Worm (Caenorhabditis elegans): ENCODE data around the gene nduf-9.

ce11 chrIII:3224102-3224501, 24.3 kb downstream of the nduf-9 start:
- TF ChIP-seq gmeb-1 (tag; optimal IDR thresholded peaks at IDR 0.05) (no peak), aly-2 (tag; optimal IDR thresholded peaks at IDR 0.05) (no peak), lin-11 (tag; optimal IDR thresholded peaks at IDR 0.05) (no peak), lin-13 (GFP tag; optimal IDR thresholded peaks at IDR 0.05) (no peak), snpc-4 (tag; optimal IDR thresholded peaks at IDR 0.05) (no peak), R02D3.7 (tag; optimal IDR thresholded peaks at IDR 0.05) (no peak)

Measured in whole organism, L2 larva.